Fruit fly (Drosophila melanogaster) whole organism, embryonic: ENCODE results near the gene Rab9Db.

ENCODE experiments used
- ATbp ChIP-seq: fragments of 200-800 bp; sonication (Bioruptor generic); optimal IDR thresholded peaks from 2 replicates; lab custom pipeline; 2017; ENCODE audit warnings: missing biosample characterization, mild to moderate bottlenecking, missing genetic modification characterization, missing genetic modification reagents
- CG10366 ChIP-seq: fragments of 200-800 bp; sonication (Bioruptor generic); IDR thresholded peaks from 2 replicates; pipeline ENCODE4 v1.3.6; 2022; ENCODE audit warnings: missing biosample characterization, missing genetic modification characterization
- CG11398 ChIP-seq: fragments of 200-800 bp; sonication (Bioruptor generic); optimal IDR thresholded peaks from 2 replicates; lab custom pipeline; 2016; ENCODE audit warnings: missing biosample characterization, missing genetic modification characterization
- CG12744 ChIP-seq: fragments of 200-800 bp; sonication (Bioruptor generic); optimal IDR thresholded peaks from 2 replicates; lab custom pipeline; 2016; ENCODE audit warnings: missing biosample characterization, missing genetic modification characterization
- CG12769 ChIP-seq: fragments of 200-800 bp; sonication (Bioruptor generic); optimal IDR thresholded peaks from 2 replicates; lab custom pipeline; 2019; ENCODE audit warnings: missing biosample characterization, mild to moderate bottlenecking, missing genetic modification characterization, moderate library complexity
- CG14965 ChIP-seq: fragments of 200-800 bp; sonication (Bioruptor generic); optimal IDR thresholded peaks from 2 replicates; lab custom pipeline; 2016; ENCODE audit warnings: missing biosample characterization, missing genetic modification characterization, borderline replicate concordance
- CG15011 ChIP-seq: fragments of 200-800 bp; sonication (Bioruptor generic); optimal IDR thresholded peaks from 3 replicates; lab custom pipeline; 2018; ENCODE audit warnings: missing biosample characterization, mild to moderate bottlenecking, missing genetic modification characterization
- CG15601 ChIP-seq: fragments of 200-800 bp; sonication (Bioruptor generic); optimal IDR thresholded peaks from 3 replicates; lab custom pipeline; 2019; ENCODE audit warnings: missing biosample characterization, mild to moderate bottlenecking, missing genetic modification characterization, moderate library complexity
- CG17359 ChIP-seq: fragments of 200-800 bp; sonication (Bioruptor generic); optimal IDR thresholded peaks from 3 replicates; lab custom pipeline; 2018; ENCODE audit warnings: missing biosample characterization, mild to moderate bottlenecking, missing genetic modification characterization, moderate library complexity
- CG17568 ChIP-seq: fragments of 200-800 bp; sonication (Bioruptor generic); optimal IDR thresholded peaks from 2 replicates; lab custom pipeline; 2018; ENCODE audit warnings: missing biosample characterization, mild to moderate bottlenecking, missing genetic modification characterization, moderate library complexity
- CG18619 ChIP-seq: fragments of 200-800 bp; sonication (Bioruptor generic); optimal IDR thresholded peaks from 3 replicates; lab custom pipeline; 2017; ENCODE audit warnings: missing biosample characterization, mild to moderate bottlenecking, missing genetic modification characterization
- CG31441 ChIP-seq: fragments of 200-800 bp; sonication (Bioruptor generic); IDR thresholded peaks from 2 replicates; pipeline ENCODE4 v1.3.6; 2022; ENCODE audit warnings: missing biosample characterization, missing genetic modification characterization
- CG32772 ChIP-seq: fragments of 200-800 bp; sonication (Bioruptor generic); IDR thresholded peaks from 2 replicates; pipeline ENCODE4 v1.3.6; 2022; ENCODE audit warnings: missing biosample characterization, missing genetic modification characterization
- CG33557 ChIP-seq: fragments of 200-800 bp; sonication (Bioruptor generic); optimal IDR thresholded peaks from 2 replicates; lab custom pipeline; 2019; ENCODE audit warnings: missing biosample characterization, mild to moderate bottlenecking, missing genetic modification characterization, moderate library complexity
- CG34422 ChIP-seq: fragments of 200-800 bp; sonication (Bioruptor generic); IDR thresholded peaks from 3 replicates; pipeline ENCODE4 v1.3.6; 2022; ENCODE audit warnings: missing biosample characterization, missing genetic modification characterization
- CG4282 ChIP-seq: fragments of 200-800 bp; sonication (Bioruptor generic); optimal IDR thresholded peaks from 2 replicates; lab custom pipeline; 2016; ENCODE audit warnings: missing biosample characterization, missing genetic modification characterization
- CG4707 ChIP-seq: fragments of 200-800 bp; sonication (Bioruptor generic); optimal IDR thresholded peaks from 2 replicates; lab custom pipeline; 2018; ENCODE audit warnings: missing biosample characterization, mild to moderate bottlenecking, missing genetic modification characterization, moderate library complexity
- CG7556 ChIP-seq: fragments of 200-800 bp; sonication (Bioruptor generic); optimal IDR thresholded peaks from 2 replicates; lab custom pipeline; 2017; ENCODE audit warnings: missing biosample characterization, mild to moderate bottlenecking, missing genetic modification characterization
- CrebB ChIP-seq: fragments of 200-800 bp; sonication (Bioruptor generic); optimal IDR thresholded peaks from 3 replicates; lab custom pipeline; 2018; ENCODE audit warnings: missing biosample characterization, mild to moderate bottlenecking, missing genetic modification characterization
- Ets65A ChIP-seq: fragments of 200-800 bp; sonication (Bioruptor generic); peaks from one replicate; lab custom pipeline; 2016; ENCODE audit warnings: missing biosample characterization, missing genetic modification characterization
- HHEX ChIP-seq: fragments of 200-800 bp; sonication (Bioruptor generic); optimal IDR thresholded peaks from 3 replicates; lab custom pipeline; 2017; ENCODE audit warnings: missing biosample characterization, mild to moderate bottlenecking, missing genetic modification characterization, missing genetic modification reagents
- Hand ChIP-seq: fragments of 200-800 bp; sonication (Bioruptor generic); optimal IDR thresholded peaks from 2 replicates; lab custom pipeline; 2017; ENCODE audit warnings: mild to moderate bottlenecking, missing biosample characterization, missing genetic modification reagents, missing genetic modification characterization
- Hmx ChIP-seq: fragments of 200-800 bp; sonication (Bioruptor generic); optimal IDR thresholded peaks from 2 replicates; lab custom pipeline; 2016; ENCODE audit warnings: missing biosample characterization, missing genetic modification characterization
- Kr ChIP-seq: fragments of 200-800 bp; sonication (Bioruptor generic); optimal IDR thresholded peaks from 2 replicates; lab custom pipeline; 2017; ENCODE audit warnings: missing biosample characterization, mild to moderate bottlenecking, missing genetic modification characterization
- Lhr ChIP-seq: fragments of 200-800 bp; sonication (Bioruptor generic); optimal IDR thresholded peaks from 3 replicates; lab custom pipeline; 2017; ENCODE audit warnings: mild to moderate bottlenecking, missing biosample characterization, missing genetic modification reagents, missing genetic modification characterization
- MTF-1 ChIP-seq: fragments of 200-800 bp; sonication (Bioruptor generic); optimal IDR thresholded peaks from 2 replicates; lab custom pipeline; 2018; ENCODE audit warnings: missing biosample characterization, mild to moderate bottlenecking, missing genetic modification characterization, borderline replicate concordance
- NFAT ChIP-seq: fragments of 200-800 bp; sonication (Bioruptor generic); IDR thresholded peaks from 2 replicates; pipeline ENCODE4 v1.3.6; 2022; ENCODE audit warnings: missing biosample characterization, missing genetic modification characterization
- Nf-YC ChIP-seq: fragments of 200-800 bp; optimal IDR thresholded peaks from 3 replicates; lab custom pipeline; 2019; ENCODE audit warnings: missing biosample characterization, mild to moderate bottlenecking, missing genetic modification characterization, moderate library complexity
- Ptx1 ChIP-seq: fragments of 200-800 bp; sonication (Bioruptor generic); IDR thresholded peaks from 2 replicates; pipeline ENCODE4 v1.3.6; 2022; ENCODE audit warnings: missing biosample characterization, missing genetic modification characterization
- Side ChIP-seq: fragments of 200-800 bp; sonication (Bioruptor generic); optimal IDR thresholded peaks from 2 replicates; lab custom pipeline; 2016; ENCODE audit warnings: missing biosample characterization, missing genetic modification characterization
- Tbp ChIP-seq: fragments of >200 bp; optimal IDR thresholded peaks from 2 replicates; lab custom pipeline; 2018; ENCODE audit warnings: missing biosample characterization, missing genetic modification characterization
- Trl ChIP-seq, 3 experiments: fragments of >200 bp in 2 of 3; fragments of 200-800 bp in 1 of 3; sonication (Bioruptor generic) in 1 of 3; optimal IDR thresholded peaks; 2 replicates in 1 of 3; 3 replicates in 2 of 3; lab custom pipeline; 2016 to 2017; ENCODE audit warnings: missing biosample characterization in 1 of 3, missing genetic modification characterization in 1 of 3
- Vsx1 ChIP-seq: fragments of 200-800 bp; sonication (Bioruptor generic); optimal IDR thresholded peaks from 2 replicates; lab custom pipeline; 2017; ENCODE audit warnings: missing biosample characterization, mild to moderate bottlenecking, missing genetic modification characterization, missing genetic modification reagents
- bab2 ChIP-seq: fragments of 200-800 bp; sonication (Bioruptor generic); optimal IDR thresholded peaks from 2 replicates; lab custom pipeline; 2016; ENCODE audit warnings: missing biosample characterization, missing genetic modification characterization
- caup ChIP-seq: fragments of 200-800 bp; sonication (Bioruptor generic); optimal IDR thresholded peaks from 3 replicates; lab custom pipeline; 2017; ENCODE audit warnings: missing biosample characterization, mild to moderate bottlenecking, missing genetic modification characterization, moderate library complexity; ENCODE audit not compliant: severe bottlenecking
- disco-r ChIP-seq: fragments of 200-800 bp; sonication (Bioruptor generic); optimal IDR thresholded peaks from 2 replicates; lab custom pipeline; 2016; ENCODE audit warnings: missing biosample characterization, missing genetic modification characterization
- dmrt99B ChIP-seq: fragments of 200-800 bp; sonication (Bioruptor generic); optimal IDR thresholded peaks from 2 replicates; lab custom pipeline; 2018; ENCODE audit warnings: missing biosample characterization, mild to moderate bottlenecking, missing genetic modification characterization, moderate library complexity
- fd64A ChIP-seq: fragments of 200-800 bp; sonication (Bioruptor generic); optimal IDR thresholded peaks from 3 replicates; lab custom pipeline; 2018; ENCODE audit warnings: missing biosample characterization, mild to moderate bottlenecking, missing genetic modification characterization
- ftz-f1 ChIP-seq: fragments of 200-800 bp; sonication (Bioruptor generic); optimal IDR thresholded peaks from 2 replicates; lab custom pipeline; 2016; ENCODE audit warnings: missing biosample characterization, missing genetic modification characterization
- hkb ChIP-seq, 2 experiments: fragments of 200-800 bp in 1 of 2; fragments of >200 bp in 1 of 2; sonication (Bioruptor generic) in 1 of 2; IDR thresholded peaks in 1 of 2; optimal IDR thresholded peaks in 1 of 2; 2 replicates each; pipeline versions ENCODE4 v1.3.6 to Lab custom; 2017 to 2022; ENCODE audit warnings: missing biosample characterization in 1 of 2, missing genetic modification characterization in 1 of 2
- hth ChIP-seq: fragments of >200 bp; optimal IDR thresholded peaks from 2 replicates; lab custom pipeline; 2017; ENCODE audit warnings: inconsistent platforms
- mld ChIP-seq: fragments of 200-800 bp; sonication (Bioruptor generic); IDR thresholded peaks from 3 replicates; pipeline ENCODE4 v1.3.6; 2022; ENCODE audit warnings: missing biosample characterization, missing genetic modification characterization; ENCODE audit not compliant: partially characterized antibody
- ro ChIP-seq: fragments of 200-800 bp; sonication (Bioruptor generic); IDR thresholded peaks from 2 replicates; pipeline ENCODE4 v1.3.6; 2022; ENCODE audit warnings: missing biosample characterization, missing genetic modification characterization
- run ChIP-seq: fragments of 200-800 bp; sonication (Bioruptor generic); optimal IDR thresholded peaks from 3 replicates; lab custom pipeline; 2018; ENCODE audit warnings: missing biosample characterization, mild to moderate bottlenecking, missing genetic modification characterization
- scrt ChIP-seq: fragments of 200-800 bp; sonication (Bioruptor generic); optimal IDR thresholded peaks from 2 replicates; lab custom pipeline; 2018; ENCODE audit warnings: missing biosample characterization, mild to moderate bottlenecking, missing genetic modification characterization, moderate library complexity
- sd ChIP-seq: fragments of 200-800 bp; sonication (Bioruptor generic); optimal IDR thresholded peaks from 3 replicates; lab custom pipeline; 2018; ENCODE audit warnings: missing biosample characterization, mild to moderate bottlenecking, missing genetic modification characterization, moderate library complexity
- sens ChIP-seq: fragments of 200-800 bp; sonication (Bioruptor generic); peaks from one replicate; lab custom pipeline; 2016; ENCODE audit warnings: missing biosample characterization, missing genetic modification characterization
- sqz ChIP-seq: fragments of 200-800 bp; sonication (Bioruptor generic); optimal IDR thresholded peaks from 3 replicates; lab custom pipeline; 2018; ENCODE audit warnings: missing biosample characterization, mild to moderate bottlenecking, missing genetic modification characterization

Gene Rab9Db

DNA sequence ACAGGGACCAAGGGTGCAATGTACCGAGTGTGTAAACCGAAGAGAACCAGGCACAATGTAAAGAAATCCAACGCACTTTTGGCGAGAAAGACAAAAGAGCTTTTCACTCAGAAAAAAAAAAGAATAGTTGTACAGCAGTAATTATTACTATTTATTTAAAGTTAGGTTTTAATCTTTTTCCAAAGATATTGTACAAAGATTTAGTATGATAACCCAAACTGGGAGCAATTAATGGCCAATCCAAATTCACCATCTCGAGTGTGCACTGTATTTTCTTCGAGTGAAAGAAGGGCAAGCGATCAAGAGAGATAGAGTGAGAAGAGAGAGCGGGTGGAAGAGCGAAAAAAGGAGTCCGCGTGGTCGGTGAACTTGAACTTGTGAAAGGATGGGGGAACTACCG is 38.6 kb downstream of the Rab9Db start (continued):
- TF ChIP-seq ro (GFP tag; lab: Robert Waterston, UW) (no peak), CG17568 (no peak), Lhr (no peak), disco-r (GFP tag; lab: Kevin White, UChicago) (no peak), mld (GFP tag; lab: Robert Waterston, UW) (no peak), CG7556 (GFP tag; lab: Kevin White, UChicago) (no peak)

DNA sequence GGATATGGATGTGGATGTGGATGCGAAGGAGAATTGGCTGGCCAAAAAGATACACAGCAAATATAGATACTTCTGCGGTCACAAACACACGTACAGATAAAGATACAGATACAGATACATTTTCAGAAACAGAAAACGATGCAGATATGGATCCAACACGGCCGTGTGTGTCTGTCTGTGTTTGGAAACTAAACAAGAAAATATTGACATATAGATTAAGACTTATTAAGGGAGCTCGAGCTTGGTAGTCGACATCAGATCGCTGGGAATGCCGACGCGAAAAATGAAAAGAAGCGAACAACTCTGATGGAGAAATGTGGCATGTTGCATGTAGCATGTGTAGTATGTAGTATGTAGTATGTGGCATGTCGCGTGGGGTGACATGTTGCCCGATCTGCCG is 41.0 kb downstream of the Rab9Db start:
- TF ChIP-seq NFAT (GFP tag; lab: Robert Waterston, UW) (no peak), CG4707 (GFP tag; lab: Kevin White, UChicago) (peak; percentile 56), Ets65A (GFP tag; lab: Kevin White, UChicago) (no peak), CG34422 (GFP tag; lab: Robert Waterston, UW) (no peak), sqz (GFP tag; lab: Kevin White, UChicago) (peak; percentile 33), Side (GFP tag; lab: Kevin White, UChicago) (peak; percentile 3), MTF-1 (GFP tag; lab: Kevin White, UChicago) (peak; percentile 79), sd (tag; lab: Kevin White, UChicago) (no peak), CG12769 (tag; lab: Kevin White, UChicago) (peak; percentile 30), ftz-f1 (GFP tag; lab: Kevin White, UChicago) (no peak), hkb (optimal IDR thresholded peaks at IDR 0.05; lab: Kevin White, UChicago) (no peak), hkb (GFP tag; IDR thresholded peaks at IDR 0.05; lab: Robert Waterston, UW) (peak; percentile 24; the same call in 1 of the 2 replicates), Tbp (GFP tag; lab: Kevin White, UChicago) (no peak), CG32772 (no peak), fd64A (GFP tag; lab: Kevin White, UChicago) (peak; percentile 74), Hand (GFP tag; lab: Kevin White, UChicago) (no peak), Vsx1 (GFP tag; lab: Kevin White, UChicago) (peak; percentile 56), CG18619 (GFP tag; lab: Kevin White, UChicago) (peak; percentile 40), Trl (optimal IDR thresholded peaks at IDR 0.05; lab: Kevin White, UChicago) (no peak), Trl (GFP tag; optimal IDR thresholded peaks at IDR 0.05; lab: Kevin White, UChicago) (peak; percentile 60), CG17359 (tag; lab: Kevin White, UChicago) (peak; percentile 23), hth (no peak), HHEX (peak; percentile 37), CG14965 (peak; percentile 2), Ptx1 (no peak), CG33557 (GFP tag; lab: Kevin White, UChicago) (peak; percentile 65), CG4282 (no peak), dmrt99B (peak; percentile 14), ATbp (peak; percentile 81), Nf-YC (no peak), Kr (peak; percentile 58), CG10366 (GFP tag; lab: Robert Waterston, UW) (no peak), CG15601 (tag; lab: Kevin White, UChicago) (peak; percentile 46), Hmx (no peak), CG12744 (peak; percentile 12), CG31441 (peak; percentile 28; the same call in 1 of the 2 replicates), bab2 (GFP tag; lab: Kevin White, UChicago) (peak; percentile 38), run (tag; lab: Kevin White, UChicago) (peak; percentile 41), caup (GFP tag; lab: Kevin White, UChicago) (peak; percentile 22), Lhr (peak; percentile 12), CG11398 (peak; percentile 12), sens (GFP tag; lab: Kevin White, UChicago) (peak; percentile 87), CrebB (peak; percentile 46), CG15011 (GFP tag; lab: Kevin White, UChicago) (peak; percentile 21), scrt (GFP tag; lab: Kevin White, UChicago) (peak; percentile 16)
